Worm (Caenorhabditis elegans): ENCODE measurements around the gene C03B1.6.

DNA sequence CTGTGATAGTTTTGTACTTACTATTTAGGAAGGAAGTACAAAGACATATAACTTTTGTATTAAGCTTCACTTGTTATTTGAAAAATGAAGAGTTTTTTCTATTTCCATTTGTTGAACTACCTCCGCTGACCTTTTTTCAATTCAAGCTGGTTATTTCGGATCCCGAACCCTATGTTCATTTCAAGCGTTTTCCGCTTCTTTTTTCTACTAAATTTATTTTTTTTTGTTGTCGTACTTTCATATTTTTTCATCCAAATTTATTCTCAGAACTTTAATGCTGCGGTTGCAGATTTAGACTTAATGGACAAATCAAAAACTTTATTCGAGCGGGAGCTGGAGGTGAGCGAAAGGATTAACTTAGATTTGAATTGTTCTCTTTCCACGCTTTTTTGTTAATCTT, at the start of gene C03B1.6:
- TF ChIP-seq vab-15 (tag; optimal IDR thresholded peaks at IDR 0.05) (no peak), dpl-1 (GFP tag; optimal IDR thresholded peaks at IDR 0.05) (no peak), lin-39 (tag; optimal IDR thresholded peaks at IDR 0.05) (no peak), C16A3.4 (tag; optimal IDR thresholded peaks at IDR 0.05) (no peak), unc-62 (GFP tag; optimal IDR thresholded peaks at IDR 0.05) (no peak), egl-27 (tag; optimal IDR thresholded peaks at IDR 0.05) (no peak), nhr-76 (tag; optimal IDR thresholded peaks at IDR 0.05) (no peak)
